Worm (Caenorhabditis elegans) whole organism, midembryonic: ENCODE data around the gene Y17D7B.4.

Source experiments
- T22C8.4 ChIP-seq: fragments of 200-800 bp; sonication (Bioruptor generic); IDR thresholded peaks from 2 replicates; pipeline ENCODE4 v1.3.6; 2022; ENCODE audit warnings: missing genetic modification characterization, missing compliant biosample characterization
- cog-1 ChIP-seq: sonication (generic microtip); optimal IDR thresholded peaks from 2 replicates; lab custom pipeline; 2016; ENCODE audit warnings: missing genetic modification characterization, missing compliant biosample characterization
- flt-1 ChIP-seq: fragments of 200-800 bp; sonication (Bioruptor generic); IDR thresholded peaks from 2 replicates; pipeline ENCODE4 v1.3.6; 2022; ENCODE audit warnings: missing genetic modification characterization, missing compliant biosample characterization
- klf-2 ChIP-seq: fragments of 200-800 bp; sonication (Bioruptor generic); conservative IDR thresholded peaks from 2 replicates; pipeline ENCODE4 v1.3.6; 2022; ENCODE audit warnings: missing genetic modification reagents, missing genetic modification characterization, missing compliant biosample characterization
- med-1 ChIP-seq: sonication (generic microtip); optimal IDR thresholded peaks from 2 replicates; lab custom pipeline; 2017; ENCODE audit warnings: missing genetic modification characterization, mild to moderate bottlenecking, missing compliant biosample characterization, antibody characterized with exemption, missing genetic modification reagents; ENCODE audit not compliant: insufficient read depth
- ref-1 ChIP-seq: fragments of 200-800 bp; sonication (Bioruptor generic); conservative IDR thresholded peaks from 2 replicates; pipeline ENCODE4 v1.3.6; 2022; ENCODE audit warnings: missing genetic modification reagents, missing genetic modification characterization, missing compliant biosample characterization
- tab-1 ChIP-seq: fragments of 200-800 bp; sonication (Bioruptor generic); IDR thresholded peaks from 2 replicates; pipeline ENCODE4 v1.3.6; 2022; ENCODE audit warnings: missing genetic modification characterization, missing compliant biosample characterization
- ztf-23 ChIP-seq: fragments of 200-800 bp; sonication (Bioruptor generic); IDR thresholded peaks from 2 replicates; pipeline ENCODE4 v1.3.6; 2022; ENCODE audit warnings: missing genetic modification reagents, missing genetic modification characterization, missing compliant biosample characterization
- ztf-29 ChIP-seq: fragments of 200-800 bp; sonication (Bioruptor generic); IDR thresholded peaks from 2 replicates; pipeline ENCODE4 v1.3.6; 2022; ENCODE audit warnings: missing genetic modification reagents, missing genetic modification characterization, missing compliant biosample characterization

Gene Y17D7B.4

DNA sequence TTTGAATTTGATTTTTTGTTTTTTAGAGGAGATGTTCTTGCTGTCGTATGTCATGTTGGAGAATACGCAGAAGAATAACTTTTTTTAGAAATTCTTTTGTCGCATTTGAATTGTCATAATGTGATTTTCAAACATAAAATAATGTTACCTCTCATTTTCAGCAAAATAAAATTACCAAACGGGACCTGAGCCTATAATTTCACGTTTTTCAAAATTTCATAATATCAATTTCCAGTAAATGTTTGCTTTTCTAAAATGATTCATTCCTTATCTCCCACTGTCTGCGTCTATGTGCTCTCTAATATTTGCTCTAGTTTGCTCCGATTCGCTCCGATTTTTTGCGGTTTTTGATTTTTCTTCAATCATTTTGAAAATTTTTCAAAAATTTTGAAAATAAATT is 14.2 kb upstream of the Y17D7B.4 start, which contains the start of gene nhr-231:
Gene nhr-231 (plus strand): TSS at position 301 of the 400 bp plus-strand sequence.
- no peak for TF ChIP-seq tab-1 (GFP tag; lab: Robert Waterston, UW)
- TF ChIP-seq T22C8.4 (GFP tag; lab: Robert Waterston, UW), result no peak
- TF ChIP-seq flt-1 (GFP tag; lab: Robert Waterston, UW), result no peak
- no peak for TF ChIP-seq ref-1 (GFP tag; lab: Robert Waterston, UW)
- TF ChIP-seq med-1 (GFP tag; lab: Kevin White, UChicago), result no peak
- TF ChIP-seq ztf-23 (GFP tag; lab: Robert Waterston, UW), result no peak
- TF ChIP-seq ztf-29 (GFP tag; lab: Robert Waterston, UW), result no peak
- no peak for TF ChIP-seq cog-1 (tag; lab: Kevin White, UChicago)
- no peak for TF ChIP-seq klf-2

DNA sequence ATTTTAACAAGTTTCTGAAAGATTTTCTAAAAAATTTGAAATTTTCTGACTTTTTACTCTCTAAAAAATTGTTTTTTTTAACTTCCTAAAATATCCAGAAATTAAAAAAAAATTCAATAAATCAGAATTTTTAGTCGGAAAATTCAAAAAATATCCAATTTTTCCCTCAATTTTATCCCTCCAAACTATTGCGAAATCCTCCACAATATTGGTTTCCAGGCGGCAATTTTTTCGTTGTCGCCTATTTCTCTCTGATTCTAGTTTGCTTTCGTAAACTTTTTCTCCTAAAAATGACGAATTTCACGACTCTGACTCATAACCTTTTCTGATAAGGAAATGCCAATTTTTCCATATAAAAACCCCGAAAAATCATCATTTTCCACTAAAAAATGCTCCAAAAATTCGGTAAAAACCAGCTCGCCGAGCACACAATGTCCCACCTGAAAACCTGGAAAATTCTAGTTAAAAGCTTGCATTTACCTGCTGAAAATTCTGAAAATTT is 11.0 kb upstream of the Y17D7B.4 start, which contains the start of gene Y17D7B.2:
Gene Y17D7B.2 (plus strand): TSS at position 323 of the 502 bp plus-strand sequence.
- no peak for TF ChIP-seq med-1 (GFP tag; lab: Kevin White, UChicago)

DNA sequence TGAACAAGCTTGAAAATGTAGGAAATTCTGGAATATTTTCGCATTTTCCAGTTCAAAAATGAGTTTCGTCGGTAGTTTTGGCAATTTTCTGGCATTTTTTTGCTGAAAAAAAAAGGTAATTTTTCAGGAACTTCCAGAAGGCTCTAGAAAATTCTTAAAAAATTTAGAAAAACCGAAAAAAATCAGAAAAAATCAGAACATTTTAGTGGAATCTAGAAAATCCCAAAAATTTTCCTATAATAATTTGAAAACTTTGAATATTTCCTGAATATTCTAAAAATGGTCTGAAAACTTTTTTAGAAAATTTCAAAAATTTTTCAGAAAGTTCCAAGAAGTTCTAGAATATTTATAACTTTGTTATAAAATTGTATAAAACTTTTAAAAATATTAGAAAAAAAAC is 10.2 kb upstream of the Y17D7B.4 start, which contains the start of gene Y17D7B.3:
Gene Y17D7B.3 (minus strand): TSS at position 101 of the 400 bp plus-strand sequence.
- no peak for TF ChIP-seq med-1 (GFP tag; lab: Kevin White, UChicago)
- no peak for TF ChIP-seq ref-1 (GFP tag; lab: Robert Waterston, UW)
- no peak for TF ChIP-seq ztf-23 (GFP tag; lab: Robert Waterston, UW)

DNA sequence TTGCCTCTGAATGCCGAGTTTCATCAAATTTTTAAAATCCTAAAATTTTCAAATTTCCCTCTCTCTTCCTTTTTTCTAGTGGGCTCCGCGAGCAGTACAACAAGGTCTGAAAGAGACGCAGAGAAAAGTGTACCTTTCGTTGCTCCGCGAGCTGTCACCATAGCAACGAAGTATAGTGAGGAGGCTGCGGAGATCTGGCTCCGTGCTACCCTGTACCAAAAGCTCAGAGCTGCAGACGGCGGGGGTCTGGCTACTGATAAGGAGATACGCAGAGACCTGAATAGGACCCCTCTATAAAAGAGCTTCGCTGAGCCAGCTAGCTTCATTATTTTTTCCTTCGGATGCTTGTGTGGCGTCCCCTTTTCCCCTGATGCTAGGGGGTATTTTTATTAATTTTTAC is 7.0 kb upstream of the Y17D7B.4 start, which contains the start of gene Y17D7B.10:
Gene Y17D7B.10 (plus strand): TSS at position 243 of the 400 bp plus-strand sequence.
- TF ChIP-seq med-1 (GFP tag; lab: Kevin White, UChicago) (no peak), ztf-29 (GFP tag; lab: Robert Waterston, UW) (no peak), flt-1 (GFP tag; lab: Robert Waterston, UW) (no peak), T22C8.4 (GFP tag; lab: Robert Waterston, UW) (no peak), cog-1 (tag; lab: Kevin White, UChicago) (no peak)

DNA sequence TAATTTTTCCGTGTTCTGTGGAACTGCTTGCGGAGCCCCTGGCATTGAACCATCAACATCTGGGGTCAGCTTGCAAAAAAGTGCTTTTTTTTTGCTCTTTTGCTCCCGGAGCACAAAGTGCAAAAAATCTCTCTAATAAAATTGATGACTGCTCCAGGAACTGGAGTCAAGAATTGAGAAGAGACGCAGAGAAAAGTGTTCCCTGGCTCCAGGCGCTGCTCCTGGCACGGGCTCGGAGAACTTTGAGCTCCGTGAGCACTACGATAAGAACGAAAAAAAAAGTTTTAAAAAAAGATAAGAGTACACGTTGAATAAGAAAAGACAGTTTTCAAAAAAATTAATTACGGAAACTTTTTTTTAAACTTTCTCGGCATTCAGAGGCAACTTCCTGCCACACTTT is 6.3 kb upstream of the Y17D7B.4 start:
- no peak for TF ChIP-seq ref-1 (GFP tag; lab: Robert Waterston, UW)
- TF ChIP-seq med-1 (GFP tag; lab: Kevin White, UChicago), result no peak
- TF ChIP-seq klf-2, result no peak
- no peak for TF ChIP-seq ztf-23 (GFP tag; lab: Robert Waterston, UW)
- TF ChIP-seq tab-1 (GFP tag; lab: Robert Waterston, UW), result no peak
- TF ChIP-seq ztf-29 (GFP tag; lab: Robert Waterston, UW), result no peak
- no peak for TF ChIP-seq T22C8.4 (GFP tag; lab: Robert Waterston, UW)
- TF ChIP-seq flt-1 (GFP tag; lab: Robert Waterston, UW), result no peak
- TF ChIP-seq cog-1 (tag; lab: Kevin White, UChicago), result no peak

DNA sequence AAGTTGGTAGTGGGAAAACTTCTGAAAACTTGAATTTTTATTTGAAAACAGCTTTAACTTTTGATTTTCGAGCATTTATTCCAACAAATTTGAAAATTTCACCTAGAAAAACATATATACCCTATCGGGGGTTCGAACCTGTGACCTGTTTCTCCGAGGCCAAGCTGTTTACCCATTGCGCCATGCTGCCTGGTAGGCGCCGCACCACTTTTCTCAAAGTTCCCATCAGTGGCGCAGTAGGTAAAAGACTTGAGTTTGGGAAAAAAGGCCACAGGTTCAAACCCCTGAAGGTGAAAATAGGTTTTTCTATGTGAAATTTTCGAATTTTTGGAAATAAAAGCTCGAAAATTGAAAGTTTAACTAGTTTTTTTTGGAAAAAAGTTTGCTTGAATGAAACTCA is 4.1 kb upstream of the Y17D7B.4 start:
- TF ChIP-seq ztf-29 (GFP tag; lab: Robert Waterston, UW) (no peak), cog-1 (tag; lab: Kevin White, UChicago) (no peak)

DNA sequence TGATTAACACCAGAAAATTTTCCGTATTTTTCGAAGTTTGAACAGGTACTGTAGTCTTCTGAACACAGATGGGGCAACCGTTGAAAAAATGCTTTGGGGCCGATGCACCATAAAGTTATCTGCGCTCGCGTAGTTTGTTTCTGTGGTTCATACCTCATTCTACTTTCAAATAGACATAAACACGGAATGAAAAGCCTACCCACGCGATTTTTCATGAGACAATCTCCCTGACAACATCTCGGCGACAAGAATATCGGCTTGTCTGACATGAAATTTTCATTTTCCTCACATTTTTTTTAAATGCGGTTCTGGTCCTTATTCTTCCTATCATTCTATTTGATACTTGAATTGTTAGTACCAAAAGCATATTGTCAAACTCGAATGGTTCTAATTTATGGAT is 3.7 kb downstream of the Y17D7B.4 start, which contains the start of gene clec-257:
Gene clec-257 (plus strand): TSS at position 301 of the 400 bp plus-strand sequence.
- no peak for TF ChIP-seq tab-1 (GFP tag; lab: Robert Waterston, UW)
- no peak for TF ChIP-seq T22C8.4 (GFP tag; lab: Robert Waterston, UW)
- no peak for TF ChIP-seq ztf-29 (GFP tag; lab: Robert Waterston, UW)
- no peak for TF ChIP-seq ref-1 (GFP tag; lab: Robert Waterston, UW)
- TF ChIP-seq klf-2, result no peak
- TF ChIP-seq flt-1 (GFP tag; lab: Robert Waterston, UW), result no peak
- no peak for TF ChIP-seq med-1 (GFP tag; lab: Kevin White, UChicago)
- TF ChIP-seq cog-1 (tag; lab: Kevin White, UChicago), result no peak
- no peak for TF ChIP-seq ztf-23 (GFP tag; lab: Robert Waterston, UW)

DNA sequence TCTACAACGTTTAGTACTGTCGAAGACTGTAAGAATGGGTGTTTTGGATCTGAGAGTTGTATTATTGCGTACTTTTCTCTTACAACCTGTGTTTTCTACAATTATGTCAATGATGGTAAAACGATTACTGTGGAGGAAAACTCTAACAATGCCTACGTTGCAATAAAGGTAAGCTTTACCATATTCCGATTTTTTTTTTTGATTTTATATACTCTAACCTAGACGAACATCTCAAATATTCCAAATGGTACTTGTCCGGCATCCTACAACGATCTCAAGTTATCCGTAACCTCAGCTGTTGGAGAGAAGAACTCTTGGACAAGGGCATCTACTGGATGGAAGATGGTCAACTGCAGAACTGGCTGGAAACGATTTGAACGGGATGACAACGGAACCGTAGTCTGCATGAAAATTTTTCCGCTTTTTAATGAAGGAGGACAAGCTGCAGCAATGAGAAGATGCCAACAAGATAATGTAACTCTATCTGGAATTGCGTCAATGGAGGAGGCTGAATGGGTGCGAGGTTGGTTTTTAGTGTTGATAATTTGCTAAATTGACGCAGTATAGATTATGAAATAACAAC is 4.6 kb downstream of the Y17D7B.4 start:
- no peak for TF ChIP-seq ztf-23 (GFP tag; lab: Robert Waterston, UW)
- TF ChIP-seq cog-1 (tag; lab: Kevin White, UChicago), result no peak
- no peak for TF ChIP-seq tab-1 (GFP tag; lab: Robert Waterston, UW)
- TF ChIP-seq flt-1 (GFP tag; lab: Robert Waterston, UW), result no peak
- no peak for TF ChIP-seq med-1 (GFP tag; lab: Kevin White, UChicago)
- TF ChIP-seq T22C8.4 (GFP tag; lab: Robert Waterston, UW), result no peak

DNA sequence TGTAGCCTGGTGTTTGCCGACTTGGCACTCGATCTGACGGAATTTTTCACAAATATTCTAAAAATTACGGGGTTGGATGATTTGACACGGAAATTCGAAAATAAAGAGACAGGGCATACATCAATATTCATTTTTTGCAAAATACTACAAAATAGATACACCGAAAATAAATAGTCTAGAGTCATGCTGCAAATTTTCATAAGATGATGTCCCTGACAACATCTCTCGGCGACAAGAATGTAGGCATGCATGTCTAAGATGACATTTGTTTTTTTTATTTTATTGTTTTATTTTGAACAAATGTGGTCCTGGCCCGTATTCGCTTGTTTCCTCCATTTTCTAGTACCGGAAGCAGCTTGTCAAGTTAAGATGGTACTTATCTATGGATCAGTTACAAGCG is 5.1 kb downstream of the Y17D7B.4 start, which contains the start of gene clec-256:
Gene clec-256 (plus strand): TSS at position 301 of the 400 bp plus-strand sequence.
- TF ChIP-seq klf-2 (no peak), cog-1 (tag; lab: Kevin White, UChicago) (no peak), med-1 (GFP tag; lab: Kevin White, UChicago) (no peak), ztf-29 (GFP tag; lab: Robert Waterston, UW) (no peak), tab-1 (GFP tag; lab: Robert Waterston, UW) (no peak), ref-1 (GFP tag; lab: Robert Waterston, UW) (no peak), flt-1 (GFP tag; lab: Robert Waterston, UW) (no peak), T22C8.4 (GFP tag; lab: Robert Waterston, UW) (no peak), ztf-23 (GFP tag; lab: Robert Waterston, UW) (no peak)

DNA sequence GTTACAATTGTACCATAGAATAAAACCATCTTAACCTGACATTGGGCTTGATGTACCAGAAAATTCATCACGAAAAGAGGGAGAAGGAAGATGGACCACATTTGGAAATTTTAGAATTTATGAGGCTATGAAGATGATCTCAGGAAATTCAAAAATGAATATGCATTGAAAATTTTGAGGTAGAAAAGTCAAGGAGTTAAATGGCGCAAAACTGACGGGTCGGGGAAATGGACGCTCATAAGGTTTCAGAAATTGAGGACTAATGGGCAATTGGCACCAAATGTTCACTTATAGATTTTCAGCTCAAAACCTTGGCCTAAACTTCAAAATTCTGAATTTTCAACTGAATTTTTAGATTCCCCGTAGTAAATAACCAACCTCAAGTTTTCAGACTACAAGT is 5.9 kb downstream of the Y17D7B.4 start, which contains the start of gene clec-255:
Gene clec-255 (minus strand): TSS at position 101 of the 400 bp plus-strand sequence.
- TF ChIP-seq T22C8.4 (GFP tag; lab: Robert Waterston, UW) (no peak), klf-2 (no peak), ref-1 (GFP tag; lab: Robert Waterston, UW) (no peak), cog-1 (tag; lab: Kevin White, UChicago) (no peak), ztf-29 (GFP tag; lab: Robert Waterston, UW) (no peak), med-1 (GFP tag; lab: Kevin White, UChicago) (no peak), flt-1 (GFP tag; lab: Robert Waterston, UW) (no peak), ztf-23 (GFP tag; lab: Robert Waterston, UW) (no peak), tab-1 (GFP tag; lab: Robert Waterston, UW) (no peak)
